Fruit fly (Drosophila melanogaster) whole organism, embryonic: ENCODE data around the gene CG34357.

ENCODE experiments used
- CG11247 ChIP-seq: fragments of 200-800 bp; sonication (Bioruptor generic); IDR thresholded peaks from 2 replicates; pipeline ENCODE4 v1.3.6; 2022; ENCODE audit warnings: missing biosample characterization, missing genetic modification characterization
- CG11560 ChIP-seq: fragments of 200-800 bp; sonication (Bioruptor generic); IDR thresholded peaks from 3 replicates; pipeline ENCODE4 v1.3.6; 2022; ENCODE audit warnings: missing biosample characterization, missing genetic modification characterization
- CG1233 ChIP-seq: fragments of 200-800 bp; sonication (Bioruptor generic); optimal IDR thresholded peaks from 4 replicates; lab custom pipeline; 2018; ENCODE audit warnings: missing biosample characterization, mild to moderate bottlenecking, missing genetic modification characterization
- CG13424 ChIP-seq: fragments of 200-800 bp; sonication (Bioruptor generic); optimal IDR thresholded peaks from 2 replicates; lab custom pipeline; 2019; ENCODE audit warnings: missing biosample characterization, mild to moderate bottlenecking, missing genetic modification characterization, moderate library complexity
- CG2116 ChIP-seq: fragments of 200-800 bp; sonication (Bioruptor generic); optimal IDR thresholded peaks from 3 replicates; lab custom pipeline; 2018; ENCODE audit warnings: missing biosample characterization, mild to moderate bottlenecking, missing genetic modification characterization
- CG34422 ChIP-seq: fragments of 200-800 bp; sonication (Bioruptor generic); IDR thresholded peaks from 3 replicates; pipeline ENCODE4 v1.3.6; 2022; ENCODE audit warnings: missing biosample characterization, missing genetic modification characterization
- CG8290 ChIP-seq, 3 experiments: fragments of 200-800 bp; sonication (Bioruptor generic); optimal IDR thresholded peaks; 2 replicates each; lab custom pipeline; 2016 to 2019; ENCODE audit warnings: missing biosample characterization in 3 of 3, missing genetic modification characterization in 3 of 3, mild to moderate bottlenecking in 2 of 3, moderate library complexity in 1 of 3
- CG9876 ChIP-seq: fragments of 200-800 bp; sonication (Bioruptor generic); optimal IDR thresholded peaks from 2 replicates; lab custom pipeline; 2016; ENCODE audit warnings: missing biosample characterization, missing genetic modification characterization
- ci ChIP-seq: fragments of 200-800 bp; sonication (Bioruptor generic); IDR thresholded peaks from 3 replicates; pipeline ENCODE4 v1.3.6; 2022; ENCODE audit warnings: missing biosample characterization, missing genetic modification characterization
- crc ChIP-seq: fragments of 200-800 bp; sonication (Bioruptor generic); optimal IDR thresholded peaks from 2 replicates; lab custom pipeline; 2016; ENCODE audit warnings: missing biosample characterization, missing genetic modification characterization
- dimm ChIP-seq: fragments of 200-800 bp; sonication (Bioruptor generic); IDR thresholded peaks from 2 replicates; pipeline ENCODE4 v1.3.6; 2022; ENCODE audit warnings: missing biosample characterization, missing genetic modification characterization
- fu2 ChIP-seq: fragments of 200-800 bp; sonication (Bioruptor generic); optimal IDR thresholded peaks from 2 replicates; lab custom pipeline; 2016; ENCODE audit warnings: missing biosample characterization, missing genetic modification characterization
- pita ChIP-seq: fragments of 200-800 bp; sonication (Bioruptor generic); optimal IDR thresholded peaks from 2 replicates; lab custom pipeline; 2017; ENCODE audit warnings: missing biosample characterization, mild to moderate bottlenecking, missing genetic modification characterization
- shn ChIP-seq: fragments of 200-800 bp; sonication (Bioruptor generic); optimal IDR thresholded peaks from 3 replicates; lab custom pipeline; 2016; ENCODE audit warnings: missing biosample characterization, missing genetic modification characterization

DNA sequence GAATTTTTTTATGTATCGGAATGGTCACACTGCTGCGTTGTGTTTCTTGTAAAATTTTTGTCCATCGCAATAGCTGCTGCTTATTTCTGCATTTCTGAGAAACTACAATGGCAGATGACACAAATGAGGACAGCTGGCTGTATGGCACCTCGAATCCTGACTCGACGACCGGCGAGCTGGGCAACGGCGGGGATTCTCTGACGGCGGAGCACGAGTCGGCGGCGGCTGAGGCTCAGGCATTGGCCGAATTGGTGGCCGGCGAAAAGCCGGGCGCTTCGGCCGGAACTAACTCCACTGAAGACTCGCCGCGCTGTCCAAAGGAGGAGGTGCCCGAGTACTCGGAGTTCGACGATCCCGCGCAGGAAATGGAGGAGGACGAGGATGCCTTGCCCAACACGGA, 72.9 kb downstream of the CG34357 start, which contains the start of gene Fip1:
- TF ChIP-seq CG13424 (no peak), fu2 (GFP tag; lab: Kevin White, UChicago) (no peak), CG11247 (no peak), CG2116 (no peak), CG8290 (GFP tag; optimal IDR thresholded peaks at IDR 0.05; lab: Kevin White, UChicago) (no peak), CG8290 (tag; optimal IDR thresholded peaks at IDR 0.05; lab: Kevin White, UChicago) (no peak), CG9876 (GFP tag; lab: Kevin White, UChicago) (no peak), shn (GFP tag; lab: Kevin White, UChicago) (no peak), ci (GFP tag; lab: Robert Waterston, UW) (no peak), CG1233 (GFP tag; lab: Kevin White, UChicago) (no peak), dimm (no peak), CG11560 (tag; lab: Robert Waterston, UW) (no peak), crc (GFP tag; lab: Kevin White, UChicago) (no peak), pita (GFP tag; lab: Kevin White, UChicago) (no peak), CG34422 (peak; percentile 74; the same call in 1 of the 3 replicates)
